Worm (Caenorhabditis elegans) whole organism, L4/young adult: Measurements from ENCODE around the gene K01D12.9.

Experiments
- W03F9.2 ChIP-seq: fragments of 150-350 bp; optimal IDR thresholded peaks from 2 replicates; lab custom pipeline; 2014; ENCODE audit warnings: missing biosample characterization, missing genetic modification characterization
- dao-5 ChIP-seq: sonication (generic microtip); optimal IDR thresholded peaks from 2 replicates; lab custom pipeline; 2016; ENCODE audit warnings: missing genotype, missing genetic modification characterization, moderate library complexity, missing compliant biosample characterization
- him-1 ChIP-seq: sonication (generic microtip); optimal IDR thresholded peaks from 2 replicates; lab custom pipeline; 2016; ENCODE audit warnings: missing genotype, missing genetic modification reagents, missing genetic modification characterization, missing compliant biosample characterization

DNA sequence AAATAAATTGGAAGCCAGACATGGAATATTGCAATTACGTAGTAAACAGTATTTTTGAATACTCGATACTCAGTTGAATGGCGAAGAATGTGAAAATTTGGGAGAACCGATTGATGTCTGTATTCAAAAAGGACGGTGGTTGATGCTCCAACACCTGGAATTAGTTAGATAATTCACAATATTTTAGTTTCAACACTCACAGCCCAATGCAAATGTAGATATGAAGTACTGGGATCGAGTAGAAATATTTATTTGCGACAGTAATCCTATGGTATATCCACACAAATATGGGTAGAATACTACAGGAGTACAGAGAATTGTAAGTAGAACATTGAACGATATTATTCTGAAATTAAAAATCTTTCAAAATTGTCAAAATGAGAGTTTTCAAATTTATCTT lies 28.7 kb upstream of the K01D12.9 start:
- TF ChIP-seq him-1 (tag; lab: Kevin White, UChicago) (no peak), W03F9.2 (tag; lab: Kevin White, UChicago) (no peak), dao-5 (tag; lab: Kevin White, UChicago) (no peak)
